Worm (Caenorhabditis elegans) whole organism, early embryonic: ENCODE data around the gene cest-25.

ENCODE experiments used
- ama-1 ChIP-seq: fragments of 150-350 bp; optimal IDR thresholded peaks from 2 replicates; lab custom pipeline; 2014
- tbx-11 ChIP-seq: fragments of 200-800 bp; sonication (Bioruptor generic); IDR thresholded peaks from 2 replicates; pipeline ENCODE4 v1.3.6; 2022; ENCODE audit warnings: missing genetic modification characterization, missing compliant biosample characterization
- tbx-37 ChIP-seq: fragments of 200-800 bp; sonication (Bioruptor generic); conservative IDR thresholded peaks from 2 replicates; pipeline ENCODE4 v1.3.6; 2022; ENCODE audit warnings: missing genetic modification reagents, missing genetic modification characterization, missing compliant biosample characterization

ce11 chrIII:2760726-2761125 is 21.4 kb upstream of the cest-25 start, which contains the start of gene pho-9:
- TF ChIP-seq tbx-37 (GFP tag; lab: Robert Waterston, UW) (no peak), tbx-11 (GFP tag; lab: Robert Waterston, UW) (no peak), ama-1 (no peak)
